Fruit fly (Drosophila melanogaster): ENCODE data around the gene Nle.

Gene Nle

dm6 chr2L:552432-552929 lies 15.4 kb downstream of the Nle start, which contains the start of gene Ets21C:
TSS of gene Ets21C (minus strand) at chr2L:552923.
- TF ChIP-seq CG16779 (tag; optimal IDR thresholded peaks at IDR 0.05), result peak; percentile 79
- no peak for TF ChIP-seq CG6276 (GFP tag; optimal IDR thresholded peaks at IDR 0.05)
- no peak for TF ChIP-seq CG8632 (GFP tag; optimal IDR thresholded peaks at IDR 0.05)
- peak; percentile 23 for TF ChIP-seq Hr39 (GFP tag; optimal IDR thresholded peaks at IDR 0.05)
- TF ChIP-seq Hr38 (GFP tag; optimal IDR thresholded peaks at IDR 0.05), result no peak
- TF ChIP-seq CG7368 (GFP tag; optimal IDR thresholded peaks at IDR 0.05), result no peak
- TF ChIP-seq Eip78C (GFP tag), result peak; percentile 82
- TF ChIP-seq fkh (GFP tag; optimal IDR thresholded peaks at IDR 0.05), result no peak
- TF ChIP-seq CG8119 (GFP tag; IDR thresholded peaks at IDR 0.05), result peak; percentile 71; the same call in 2 of the 3 replicates
- no peak for TF ChIP-seq salr (GFP tag; optimal IDR thresholded peaks at IDR 0.05)
- no peak for TF ChIP-seq lz (GFP tag; optimal IDR thresholded peaks at IDR 0.05)
- peak; percentile 8 for TF ChIP-seq esn (GFP tag; optimal IDR thresholded peaks at IDR 0.05)
- TF ChIP-seq eg (GFP tag; IDR thresholded peaks at IDR 0.05), result peak; percentile 57; the same call in 1 of the 3 replicates
- no peak for TF ChIP-seq Hr4 (GFP tag; optimal IDR thresholded peaks at IDR 0.05)
- TF ChIP-seq CG8319 (GFP tag; optimal IDR thresholded peaks at IDR 0.05), result no peak
- peak; percentile 26 for TF ChIP-seq Lpt (GFP tag; optimal IDR thresholded peaks at IDR 0.05)
- peak; percentile 39 for TF ChIP-seq net (GFP tag; optimal IDR thresholded peaks at IDR 0.05)
- TF ChIP-seq CG6163 (GFP tag; IDR thresholded peaks at IDR 0.05), result peak; percentile 66; the same call in 2 of the 3 replicates
- TF ChIP-seq CG34406 (GFP tag; optimal IDR thresholded peaks at IDR 0.05), result no peak
- no peak for TF ChIP-seq Smox (GFP tag; optimal IDR thresholded peaks at IDR 0.05)
- no peak for TF ChIP-seq Eip93F (GFP tag; optimal IDR thresholded peaks at IDR 0.05)
- TF ChIP-seq svp (GFP tag), result peak; percentile 90
- TF ChIP-seq fd85E (GFP tag; optimal IDR thresholded peaks at IDR 0.05), result no peak
- no peak for TF ChIP-seq Sox14 (GFP tag; optimal IDR thresholded peaks at IDR 0.05)
- no peak for TF ChIP-seq CG32006 (GFP tag; optimal IDR thresholded peaks at IDR 0.05)
- peak; percentile 45 to 59 for TF ChIP-seq ss (GFP tag; optimal IDR thresholded peaks at IDR 0.05)
- TF ChIP-seq OdsH (GFP tag; optimal IDR thresholded peaks at IDR 0.05), result no peak
- peak; percentile 64 for TF ChIP-seq CG9139 (GFP tag; optimal IDR thresholded peaks at IDR 0.05)
- peak; percentile 63; the same call in 1 of the 2 replicates for TF ChIP-seq CG15336 (GFP tag; IDR thresholded peaks at IDR 0.05)
- peak; percentile 48 for TF ChIP-seq Eip75B (GFP tag; optimal IDR thresholded peaks at IDR 0.05)
- TF ChIP-seq CG11902 (GFP tag; optimal IDR thresholded peaks at IDR 0.05), result no peak
- no peak for TF ChIP-seq CG11294 (GFP tag; IDR thresholded peaks at IDR 0.05)
- peak; percentile 21 for TF ChIP-seq topi (GFP tag; optimal IDR thresholded peaks at IDR 0.05)
- no peak for TF ChIP-seq fd59A (GFP tag; optimal IDR thresholded peaks at IDR 0.05)
- no peak for TF ChIP-seq vri (GFP tag; optimal IDR thresholded peaks at IDR 0.05)
- no peak for TF ChIP-seq dac (GFP tag; optimal IDR thresholded peaks at IDR 0.05)
- TF ChIP-seq Ets96B (tag; optimal IDR thresholded peaks at IDR 0.05), result peak; percentile 6
- no peak for TF ChIP-seq Sox15 (GFP tag; optimal IDR thresholded peaks at IDR 0.05)
- no peak for TF ChIP-seq CG11762 (GFP tag; optimal IDR thresholded peaks at IDR 0.05; ENCODE audit: insufficient read depth)
- peak; percentile 19 for TF ChIP-seq dsx (GFP tag; optimal IDR thresholded peaks at IDR 0.05; ENCODE audit: poor library complexity, severe bottlenecking)
- TF ChIP-seq CG10631 (GFP tag; optimal IDR thresholded peaks at IDR 0.05), result no peak
- TF ChIP-seq CG3919 (GFP tag; optimal IDR thresholded peaks at IDR 0.05), result peak; percentile 24
- TF ChIP-seq cyc (GFP tag; optimal IDR thresholded peaks at IDR 0.05), result no peak
- peak; percentile 62 for TF ChIP-seq CG1621 (tag; optimal IDR thresholded peaks at IDR 0.05)
- TF ChIP-seq Ets21C (GFP tag; optimal IDR thresholded peaks at IDR 0.05), result no peak
- no peak; the same call in 1 of the 2 replicates for TF ChIP-seq Gug (GFP tag; IDR thresholded peaks at IDR 0.05)
- no peak for TF ChIP-seq acj6 (GFP tag; optimal IDR thresholded peaks at IDR 0.05)
- no peak for TF ChIP-seq CG4318 (GFP tag; optimal IDR thresholded peaks at IDR 0.05)
- TF ChIP-seq CG6808 (GFP tag; optimal IDR thresholded peaks at IDR 0.05), result peak; percentile 67
- no peak for TF ChIP-seq Blimp-1 (GFP tag; optimal IDR thresholded peaks at IDR 0.05)
- no peak for TF ChIP-seq CG3032 (tag; optimal IDR thresholded peaks at IDR 0.05)
- TF ChIP-seq CG31627 (GFP tag; optimal IDR thresholded peaks at IDR 0.05), result no peak

All from whole organism, prepupa.